Fruit fly (Drosophila melanogaster) whole organism, embryonic: ENCODE data around the gene endos.

Experiments
- CG10321 ChIP-seq: fragments of 200-800 bp; sonication (Bioruptor generic); IDR thresholded peaks from 2 replicates; pipeline ENCODE4 v1.3.6; 2022; ENCODE audit warnings: missing biosample characterization, missing genetic modification characterization
- CG10565 ChIP-seq: fragments of 200-800 bp; sonication (Bioruptor generic); optimal IDR thresholded peaks from 3 replicates; lab custom pipeline; 2016; ENCODE audit warnings: missing biosample characterization, mild to moderate bottlenecking, missing genetic modification characterization
- CG11093 ChIP-seq: fragments of 200-800 bp; sonication (Bioruptor generic); IDR thresholded peaks from 3 replicates; pipeline ENCODE4 v1.3.6; 2022; ENCODE audit warnings: missing biosample characterization, missing genetic modification characterization
- CG11456 ChIP-seq: fragments of 200-800 bp; sonication (Bioruptor generic); IDR thresholded peaks from 3 replicates; pipeline ENCODE4 v1.3.6; 2022; ENCODE audit warnings: missing biosample characterization, missing genetic modification characterization
- CG11560 ChIP-seq: fragments of 200-800 bp; sonication (Bioruptor generic); IDR thresholded peaks from 3 replicates; pipeline ENCODE4 v1.3.6; 2022; ENCODE audit warnings: missing biosample characterization, missing genetic modification characterization
- CG13123 ChIP-seq: fragments of 200-800 bp; sonication (Bioruptor generic); optimal IDR thresholded peaks from 2 replicates; lab custom pipeline; 2016; ENCODE audit warnings: missing biosample characterization, missing genetic modification characterization
- CG13894 ChIP-seq: fragments of 200-800 bp; sonication (Bioruptor generic); optimal IDR thresholded peaks from 3 replicates; lab custom pipeline; 2018; ENCODE audit warnings: missing biosample characterization, mild to moderate bottlenecking, missing genetic modification characterization, moderate library complexity
- CG14050 ChIP-seq: fragments of 200-800 bp; sonication (Bioruptor generic); IDR thresholded peaks from 3 replicates; pipeline ENCODE4 v1.3.6; 2022; ENCODE audit warnings: missing biosample characterization, missing genetic modification characterization
- CG1529 ChIP-seq: fragments of 200-800 bp; sonication (Bioruptor generic); optimal IDR thresholded peaks from 3 replicates; lab custom pipeline; 2018; ENCODE audit warnings: missing biosample characterization, missing genetic modification characterization
- CG15479 ChIP-seq: fragments of 200-800 bp; sonication (Bioruptor generic); optimal IDR thresholded peaks from 3 replicates; lab custom pipeline; 2019; ENCODE audit warnings: missing biosample characterization, mild to moderate bottlenecking, missing genetic modification characterization, moderate library complexity
- CG17328 ChIP-seq: fragments of 200-800 bp; sonication (Bioruptor generic); IDR thresholded peaks from 2 replicates; pipeline ENCODE4 v1.3.6; 2022; ENCODE audit warnings: missing biosample characterization, missing genetic modification characterization
- CG17612 ChIP-seq: fragments of 200-800 bp; sonication (Bioruptor generic); IDR thresholded peaks from 2 replicates; pipeline ENCODE4 v1.3.6; 2022; ENCODE audit warnings: missing biosample characterization, missing genetic modification characterization
- CG18619 ChIP-seq: fragments of 200-800 bp; sonication (Bioruptor generic); optimal IDR thresholded peaks from 3 replicates; lab custom pipeline; 2017; ENCODE audit warnings: missing biosample characterization, mild to moderate bottlenecking, missing genetic modification characterization
- CG30431 ChIP-seq: fragments of 200-800 bp; sonication (Bioruptor generic); optimal IDR thresholded peaks from 2 replicates; lab custom pipeline; 2017; ENCODE audit warnings: missing biosample characterization, missing genetic modification characterization
- CG4707 ChIP-seq: fragments of 200-800 bp; sonication (Bioruptor generic); optimal IDR thresholded peaks from 2 replicates; lab custom pipeline; 2018; ENCODE audit warnings: missing biosample characterization, mild to moderate bottlenecking, missing genetic modification characterization, moderate library complexity
- CG6813 ChIP-seq: fragments of 200-800 bp; sonication (Bioruptor generic); optimal IDR thresholded peaks from 2 replicates; lab custom pipeline; 2017; ENCODE audit warnings: missing biosample characterization, missing genetic modification characterization, mild to moderate bottlenecking, moderate library complexity, missing genetic modification reagents
- CG9609 ChIP-seq: fragments of 200-800 bp; sonication (Bioruptor generic); optimal IDR thresholded peaks from 3 replicates; lab custom pipeline; 2016; ENCODE audit warnings: missing biosample characterization, missing genetic modification characterization
- CkIIα-i1 ChIP-seq: fragments of 200-800 bp; sonication (Bioruptor generic); IDR thresholded peaks from 2 replicates; pipeline ENCODE4 v1.3.6; 2022; ENCODE audit warnings: missing biosample characterization, missing genetic modification characterization
- CrebB ChIP-seq: fragments of 200-800 bp; sonication (Bioruptor generic); optimal IDR thresholded peaks from 3 replicates; lab custom pipeline; 2018; ENCODE audit warnings: missing biosample characterization, mild to moderate bottlenecking, missing genetic modification characterization
- D19A ChIP-seq: fragments of 200-800 bp; optimal IDR thresholded peaks from 3 replicates; lab custom pipeline; 2019; ENCODE audit warnings: missing biosample characterization, mild to moderate bottlenecking, missing genetic modification characterization, moderate library complexity
- D19B ChIP-seq: fragments of 200-800 bp; sonication (Bioruptor generic); optimal IDR thresholded peaks from 2 replicates; lab custom pipeline; 2017; ENCODE audit warnings: missing biosample characterization, mild to moderate bottlenecking, missing genetic modification characterization
- Dip3 ChIP-seq: fragments of 200-800 bp; sonication (Bioruptor generic); optimal IDR thresholded peaks from 3 replicates; lab custom pipeline; 2016; ENCODE audit warnings: missing biosample characterization, missing genetic modification characterization
- Dref ChIP-seq: fragments of 200-800 bp; sonication (Bioruptor generic); IDR thresholded peaks from 2 replicates; pipeline ENCODE4 v1.3.6; 2022; ENCODE audit warnings: missing biosample characterization, missing genetic modification characterization
- Hr51 ChIP-seq, 2 experiments: fragments of 200-800 bp; sonication (Bioruptor generic); optimal IDR thresholded peaks; 2 replicates in 1 of 2; 3 replicates in 1 of 2; lab custom pipeline; 2016 to 2018; ENCODE audit warnings: missing biosample characterization in 2 of 2, missing genetic modification characterization in 2 of 2, mild to moderate bottlenecking in 1 of 2, moderate library complexity in 1 of 2
- Hr78 ChIP-seq, 2 experiments: fragments of 200-800 bp in 1 of 2; fragments of >200 bp in 1 of 2; sonication (Bioruptor generic) in 1 of 2; optimal IDR thresholded peaks; 2 replicates each; lab custom pipeline; 2017 to 2019; ENCODE audit warnings: missing biosample characterization in 2 of 2, missing genetic modification characterization in 2 of 2, mild to moderate bottlenecking in 1 of 2, moderate library complexity in 1 of 2
- Lim3 ChIP-seq: fragments of 200-800 bp; sonication (Bioruptor generic); IDR thresholded peaks from 2 replicates; pipeline ENCODE4 v1.3.6; 2022; ENCODE audit warnings: missing biosample characterization, missing genetic modification characterization
- NK7.1 ChIP-seq: fragments of 200-800 bp; sonication (Bioruptor generic); optimal IDR thresholded peaks from 3 replicates; lab custom pipeline; 2016; ENCODE audit warnings: missing biosample characterization, missing genetic modification characterization
- Nf-YA ChIP-seq: fragments of 200-800 bp; sonication (Bioruptor generic); IDR thresholded peaks from 2 replicates; pipeline ENCODE4 v1.3.6; 2022; ENCODE audit warnings: missing biosample characterization, missing genetic modification characterization
- Ravus ChIP-seq: fragments of 200-800 bp; sonication (Bioruptor generic); IDR thresholded peaks from 2 replicates; pipeline ENCODE4 v1.3.6; 2022; ENCODE audit warnings: missing biosample characterization, missing genetic modification characterization
- TFAM ChIP-seq: fragments of 200-800 bp; sonication (Bioruptor generic); optimal IDR thresholded peaks from 2 replicates; lab custom pipeline; 2017; ENCODE audit warnings: missing biosample characterization, missing genetic modification characterization, inconsistent platforms
- abd-A ChIP-seq: fragments of 200-800 bp; sonication (Bioruptor generic); optimal IDR thresholded peaks from 3 replicates; lab custom pipeline; 2019; ENCODE audit warnings: missing biosample characterization, mild to moderate bottlenecking, missing genetic modification characterization, moderate library complexity
- bbx ChIP-seq: fragments of 200-800 bp; sonication (Bioruptor generic); IDR thresholded peaks from 2 replicates; pipeline ENCODE4 v1.3.6; 2022; ENCODE audit warnings: missing biosample characterization, missing genetic modification characterization; ENCODE audit not compliant: partially characterized antibody
- bcd ChIP-seq: fragments of 200-800 bp; sonication (Bioruptor generic); optimal IDR thresholded peaks from 2 replicates; lab custom pipeline; 2017; ENCODE audit warnings: missing biosample characterization, mild to moderate bottlenecking, missing genetic modification characterization
- chn ChIP-seq: fragments of 200-800 bp; sonication (Bioruptor generic); optimal IDR thresholded peaks from 2 replicates; lab custom pipeline; 2016; ENCODE audit warnings: missing biosample characterization, missing genetic modification characterization
- dan ChIP-seq: fragments of 200-800 bp; sonication (Bioruptor generic); IDR thresholded peaks from 2 replicates; pipeline ENCODE4 v1.3.6; 2022; ENCODE audit warnings: missing biosample characterization, missing genetic modification characterization
- danr ChIP-seq: fragments of 200-800 bp; sonication (Bioruptor generic); IDR thresholded peaks from 2 replicates; pipeline ENCODE4 v1.3.6; 2022; ENCODE audit warnings: missing biosample characterization, missing genetic modification characterization
- fd102C ChIP-seq: fragments of 200-800 bp; sonication (Bioruptor generic); optimal IDR thresholded peaks from 2 replicates; lab custom pipeline; 2018; ENCODE audit warnings: missing biosample characterization, mild to moderate bottlenecking, missing genetic modification characterization, moderate library complexity
- fd64A ChIP-seq: fragments of 200-800 bp; sonication (Bioruptor generic); optimal IDR thresholded peaks from 3 replicates; lab custom pipeline; 2018; ENCODE audit warnings: missing biosample characterization, mild to moderate bottlenecking, missing genetic modification characterization
- gcm ChIP-seq: fragments of 200-800 bp; sonication (Bioruptor generic); optimal IDR thresholded peaks from 2 replicates; lab custom pipeline; 2019; ENCODE audit warnings: missing biosample characterization, mild to moderate bottlenecking, missing genetic modification characterization, moderate library complexity
- klu ChIP-seq: fragments of 200-800 bp; sonication (Bioruptor generic); IDR thresholded peaks from 2 replicates; pipeline ENCODE4 v1.3.6; 2022; ENCODE audit warnings: missing biosample characterization, missing genetic modification characterization
- mam ChIP-seq: fragments of 200-800 bp; sonication (Bioruptor generic); optimal IDR thresholded peaks from 3 replicates; lab custom pipeline; 2016; ENCODE audit warnings: missing biosample characterization, missing genetic modification characterization
- onecut ChIP-seq: fragments of 200-800 bp; sonication (Bioruptor generic); IDR thresholded peaks from 2 replicates; pipeline ENCODE4 v1.3.6; 2022; ENCODE audit warnings: missing biosample characterization, missing genetic modification characterization
- pb ChIP-seq: fragments of 200-800 bp; sonication (Bioruptor generic); optimal IDR thresholded peaks from 3 replicates; lab custom pipeline; 2016; ENCODE audit warnings: missing biosample characterization, missing genetic modification characterization
- pfk ChIP-seq: fragments of 200-800 bp; sonication (Bioruptor generic); optimal IDR thresholded peaks from 2 replicates; lab custom pipeline; 2018; ENCODE audit warnings: missing biosample characterization, mild to moderate bottlenecking, missing genetic modification characterization, moderate library complexity
- repo ChIP-seq: fragments of 200-800 bp; sonication (Bioruptor generic); optimal IDR thresholded peaks from 2 replicates; lab custom pipeline; 2016; ENCODE audit warnings: missing biosample characterization, missing genetic modification characterization
- scrt ChIP-seq: fragments of 200-800 bp; sonication (Bioruptor generic); optimal IDR thresholded peaks from 2 replicates; lab custom pipeline; 2018; ENCODE audit warnings: missing biosample characterization, mild to moderate bottlenecking, missing genetic modification characterization, moderate library complexity
- sens ChIP-seq: fragments of 200-800 bp; sonication (Bioruptor generic); peaks from one replicate; lab custom pipeline; 2016; ENCODE audit warnings: missing biosample characterization, missing genetic modification characterization
- so ChIP-seq: fragments of 200-800 bp; sonication (Bioruptor generic); IDR thresholded peaks from 3 replicates; pipeline ENCODE4 v1.3.6; 2022; ENCODE audit warnings: missing biosample characterization, missing genetic modification characterization
- tup ChIP-seq: fragments of 200-800 bp; sonication (Bioruptor generic); optimal IDR thresholded peaks from 2 replicates; lab custom pipeline; 2016; ENCODE audit warnings: missing biosample characterization, mild to moderate bottlenecking, missing genetic modification characterization, moderate library complexity
- twi ChIP-seq: fragments of 200-800 bp; optimal IDR thresholded peaks from 2 replicates; lab custom pipeline; 2019; ENCODE audit warnings: missing biosample characterization, mild to moderate bottlenecking, missing genetic modification characterization, moderate library complexity
- wek ChIP-seq: fragments of 200-800 bp; sonication (Bioruptor generic); optimal IDR thresholded peaks from 3 replicates; lab custom pipeline; 2018; ENCODE audit warnings: missing biosample characterization, mild to moderate bottlenecking, missing genetic modification characterization, moderate library complexity
- zen2 ChIP-seq: fragments of 200-800 bp; sonication (Bioruptor generic); IDR thresholded peaks from 3 replicates; pipeline ENCODE4 v1.3.6; 2022; ENCODE audit warnings: missing biosample characterization, missing genetic modification characterization; ENCODE audit not compliant: partially characterized antibody

endos gene

DNA sequence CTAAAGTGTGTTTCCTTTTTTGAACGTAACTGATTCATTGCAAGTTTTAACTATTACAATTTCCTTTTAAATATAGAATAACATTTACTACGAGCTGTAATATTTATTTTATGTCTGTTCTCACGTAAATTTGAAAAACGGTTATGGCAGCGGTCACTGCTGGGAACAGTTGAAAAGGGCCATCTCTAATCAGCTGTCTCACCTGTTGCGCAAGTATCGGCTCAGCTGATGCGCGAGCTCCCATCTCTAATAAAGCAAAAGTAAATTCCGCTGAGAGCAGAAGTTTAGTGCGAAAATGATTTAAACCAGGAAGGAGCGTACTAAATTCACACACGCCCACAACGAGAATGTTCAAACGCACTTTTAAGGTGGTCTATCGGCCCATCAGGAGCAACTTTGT is 40.1 kb upstream of the endos start, which contains the start of gene Pex1 (continued):
- TF ChIP-seq CG10321 (GFP tag; lab: Robert Waterston, UW) (no peak), D19A (tag; lab: Kevin White, UChicago) (no peak), pb (GFP tag; lab: Kevin White, UChicago) (no peak), so (GFP tag; lab: Robert Waterston, UW) (no peak), CG13123 (GFP tag; lab: Kevin White, UChicago) (no peak), CG10565 (GFP tag; lab: Kevin White, UChicago) (no peak), zen2 (peak; percentile 69), CG9609 (no peak), tup (GFP tag; lab: Kevin White, UChicago) (no peak), scrt (GFP tag; lab: Kevin White, UChicago) (peak; percentile 99), CG17612 (GFP tag; lab: Robert Waterston, UW) (no peak), CG11560 (no peak), wek (no peak), gcm (GFP tag; lab: Kevin White, UChicago) (no peak), CG17328 (GFP tag; lab: Robert Waterston, UW) (no peak), D19B (GFP tag; lab: Kevin White, UChicago) (no peak), CrebB (tag; lab: Kevin White, UChicago) (no peak), Ravus (no peak), Hr51 (GFP tag; optimal IDR thresholded peaks at IDR 0.05; lab: Kevin White, UChicago) (peak in 1 of 2 experiments; percentile 8), Lim3 (no peak), klu (no peak), CG30431 (no peak), CkIIα-i1 (GFP tag; lab: Robert Waterston, UW) (no peak), Hr78 (GFP tag; optimal IDR thresholded peaks at IDR 0.05; lab: Kevin White, UChicago) (no peak), chn (GFP tag; lab: Kevin White, UChicago) (no peak), onecut (no peak), CG15479 (GFP tag; lab: Kevin White, UChicago) (peak; percentile 29), bbx (GFP tag; lab: Robert Waterston, UW) (peak; percentile 89), sens (GFP tag; lab: Kevin White, UChicago) (peak; percentile 67), bcd (GFP tag; lab: Kevin White, UChicago) (no peak), pfk (no peak), CG18619 (GFP tag; lab: Kevin White, UChicago) (no peak), Dref (GFP tag; lab: Robert Waterston, UW) (peak; percentile 41), repo (GFP tag; lab: Kevin White, UChicago) (no peak), Dip3 (GFP tag; lab: Kevin White, UChicago) (no peak), CG6813 (GFP tag; lab: Kevin White, UChicago) (no peak), mam (GFP tag; lab: Kevin White, UChicago) (peak; percentile 20), CG1529 (no peak), dan (GFP tag; lab: Robert Waterston, UW) (no peak), twi (tag; lab: Kevin White, UChicago) (no peak), danr (GFP tag; lab: Robert Waterston, UW) (no peak), CG14050 (GFP tag; lab: Robert Waterston, UW) (no peak), TFAM (no peak), CG13894 (tag; lab: Kevin White, UChicago) (no peak), CG4707 (GFP tag; lab: Kevin White, UChicago) (no peak), fd64A (no peak), fd102C (GFP tag; lab: Kevin White, UChicago) (no peak), NK7.1 (no peak), CG11093 (GFP tag; lab: Robert Waterston, UW) (no peak), CG11456 (GFP tag; lab: Robert Waterston, UW) (0 out of 3 replicates have a peak, but pooled peaks have one; percentile 60), abd-A (tag; lab: Kevin White, UChicago) (no peak), Nf-YA (GFP tag; lab: Robert Waterston, UW) (no peak)
